Fruit fly (Drosophila melanogaster): ENCODE data around the gene zye.
A peak's percentile ranks its signal among the peaks of the same experiment; 100 is the strongest.

The zye gene

DNA sequence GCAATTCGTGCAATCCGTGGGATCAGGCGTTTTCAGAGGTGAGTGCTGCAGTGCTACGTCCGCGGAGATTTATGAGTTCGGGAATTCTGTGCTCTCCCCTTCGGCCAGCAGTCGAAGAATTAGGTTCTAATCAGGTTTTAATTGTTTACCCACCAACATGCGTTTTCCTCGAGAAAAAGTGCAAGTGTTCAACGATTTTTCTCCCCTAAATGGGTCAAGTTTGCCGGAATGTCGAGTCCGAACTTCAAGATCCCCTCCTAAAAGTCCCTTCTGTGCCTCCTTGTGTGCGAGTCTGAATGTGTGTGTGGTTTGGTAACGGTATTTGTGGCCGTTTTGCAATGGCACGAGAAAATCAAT is 36.9 kb upstream of the zye start:
- TF ChIP-seq CG12768 (GFP tag; optimal IDR thresholded peaks at IDR 0.05) (no peak), cic (GFP tag; optimal IDR thresholded peaks at IDR 0.05) (peak; percentile 15)

DNA sequence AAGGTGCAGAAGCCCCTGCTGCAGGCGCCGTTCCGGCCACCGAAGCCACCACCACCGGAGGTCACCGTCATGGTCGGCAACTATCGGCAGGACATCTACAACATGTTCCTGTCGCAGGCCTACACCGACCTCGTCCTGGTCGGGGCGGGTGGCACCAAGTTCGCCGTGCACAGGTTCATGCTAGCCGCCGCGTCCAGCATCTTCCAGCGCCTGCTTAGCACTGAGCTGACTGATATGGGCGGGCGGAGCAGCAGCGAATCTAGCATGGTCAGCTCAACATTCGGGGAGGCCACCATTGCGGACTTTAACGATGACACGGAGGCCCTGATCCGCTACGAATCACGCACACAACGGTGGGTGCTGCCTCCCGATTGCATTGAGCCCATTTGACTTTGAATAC is 33.9 kb upstream of the zye start:
- no peak for TF ChIP-seq CG1620 (GFP tag; optimal IDR thresholded peaks at IDR 0.05)
- TF ChIP-seq CG5204 (GFP tag; optimal IDR thresholded peaks at IDR 0.05): no peak
- no peak for TF ChIP-seq CG12768 (GFP tag; optimal IDR thresholded peaks at IDR 0.05)
- TF ChIP-seq pad (GFP tag; optimal IDR thresholded peaks at IDR 0.05): no peak
- TF ChIP-seq CG7101 (tag; optimal IDR thresholded peaks at IDR 0.05): no peak
- TF ChIP-seq kay (GFP tag; ENCODE audit: borderline replicate concordance): no peak
- no peak for TF ChIP-seq Mnt (GFP tag; optimal IDR thresholded peaks at IDR 0.05)
- no peak for TF ChIP-seq cnc (optimal IDR thresholded peaks at IDR 0.05)
- TF ChIP-seq toe (GFP tag; optimal IDR thresholded peaks at IDR 0.05): no peak
- no peak for TF ChIP-seq Clk (GFP tag; optimal IDR thresholded peaks at IDR 0.05)
- no peak for TF ChIP-seq cic (GFP tag; optimal IDR thresholded peaks at IDR 0.05)

DNA sequence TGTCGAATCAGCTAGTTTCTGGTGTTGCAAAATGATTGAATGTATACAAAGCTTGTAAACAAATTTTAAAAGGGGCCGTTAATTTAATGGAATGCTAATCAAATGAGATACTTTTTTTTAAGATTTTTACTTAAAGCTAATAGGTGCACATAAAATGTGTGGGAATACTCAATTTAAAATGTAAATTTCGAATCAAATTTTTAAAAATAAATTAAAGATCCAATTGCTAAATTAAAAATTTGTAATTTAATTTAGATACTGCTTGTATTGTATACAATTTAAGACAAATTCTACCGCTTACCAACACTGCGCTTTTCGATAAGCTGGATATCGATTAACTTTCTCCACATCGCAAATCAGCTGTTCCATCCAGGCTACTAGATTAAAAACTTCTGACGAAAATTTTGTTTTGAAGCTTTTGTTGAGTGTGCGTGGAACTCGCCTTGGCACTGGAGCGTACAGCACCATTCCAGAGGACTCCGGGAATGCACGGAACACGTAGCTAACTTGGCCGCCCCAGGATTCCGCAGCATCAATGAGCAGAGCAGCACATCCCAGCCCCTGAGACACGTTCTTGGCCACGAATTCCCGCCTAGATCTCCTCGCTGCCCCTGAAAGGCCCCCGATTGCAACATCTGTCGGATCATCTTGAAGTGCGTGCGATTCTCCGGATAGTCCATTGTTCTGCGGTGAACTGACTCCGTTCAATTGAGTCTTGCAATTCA is 29.2 kb upstream of the zye start, which contains the start of the genes CG5498 and fbl:
Gene CG5498, minus strand, starts transcription at position 24 of the 725 bp plus-strand sequence.
Gene fbl, plus strand, starts transcription at position 344 of the 725 bp plus-strand sequence.
- peak; percentile 37 for TF ChIP-seq cic (GFP tag; optimal IDR thresholded peaks at IDR 0.05)
- TF ChIP-seq Hr96 (GFP tag; optimal IDR thresholded peaks at IDR 0.05): peak; percentile 77
- TF ChIP-seq CG5204 (GFP tag; optimal IDR thresholded peaks at IDR 0.05): peak; percentile 83
- peak; percentile 78 for TF ChIP-seq bab1 (GFP tag; optimal IDR thresholded peaks at IDR 0.05)
- TF ChIP-seq CG1620 (GFP tag; optimal IDR thresholded peaks at IDR 0.05): peak; percentile 81
- TF ChIP-seq CG14711 (tag; optimal IDR thresholded peaks at IDR 0.05): peak; percentile 84
- peak; percentile 69 for TF ChIP-seq Mnt (GFP tag; optimal IDR thresholded peaks at IDR 0.05)
- TF ChIP-seq CG12768 (GFP tag; optimal IDR thresholded peaks at IDR 0.05): peak; percentile 75
- TF ChIP-seq Crg-1 (GFP tag; optimal IDR thresholded peaks at IDR 0.05): peak; percentile 90
- peak; percentile 87 for TF ChIP-seq CG7101 (tag; optimal IDR thresholded peaks at IDR 0.05)
- peak; percentile 85 for TF ChIP-seq CG7045 (GFP tag; optimal IDR thresholded peaks at IDR 0.05)
- peak; percentile 69 for TF ChIP-seq Clk (GFP tag; optimal IDR thresholded peaks at IDR 0.05)
- peak; percentile 76 for TF ChIP-seq pad (GFP tag; optimal IDR thresholded peaks at IDR 0.05)
- TF ChIP-seq cnc (optimal IDR thresholded peaks at IDR 0.05): peak in 1 of 2 experiments; percentile 27
- TF ChIP-seq CG11617 (GFP tag; optimal IDR thresholded peaks at IDR 0.05): peak; percentile 86
- TF ChIP-seq tj (GFP tag; optimal IDR thresholded peaks at IDR 0.05): peak; percentile 99
- TF ChIP-seq CG33017 (tag; optimal IDR thresholded peaks at IDR 0.05): peak; percentile 85
- TF ChIP-seq kay (GFP tag; ENCODE audit: borderline replicate concordance): no peak
- TF ChIP-seq ovo (GFP tag; optimal IDR thresholded peaks at IDR 0.05): peak; percentile 59
- TF ChIP-seq toe (GFP tag; optimal IDR thresholded peaks at IDR 0.05): peak; percentile 80

DNA sequence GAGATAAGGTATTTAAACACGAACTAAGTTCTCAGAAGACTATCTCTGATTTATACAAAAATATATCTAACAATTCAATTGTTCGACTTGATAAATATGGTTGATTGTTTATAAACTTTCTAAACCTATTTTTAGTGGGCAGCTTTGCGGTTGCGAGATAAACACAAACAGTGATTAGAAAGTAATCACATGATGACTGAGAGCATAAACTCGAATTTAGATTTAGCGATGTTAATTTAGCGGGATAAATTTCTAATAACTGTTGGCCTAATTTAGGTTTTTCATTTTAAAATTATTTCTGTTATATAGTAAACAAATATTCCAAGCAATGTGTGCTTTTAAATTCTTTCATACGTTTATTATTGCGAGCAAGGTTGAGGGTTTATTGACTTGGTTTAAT is 28.4 kb upstream of the zye start:
- TF ChIP-seq kay (GFP tag; ENCODE audit: borderline replicate concordance) (peak; percentile 93), bab1 (GFP tag; optimal IDR thresholded peaks at IDR 0.05) (no peak)

DNA sequence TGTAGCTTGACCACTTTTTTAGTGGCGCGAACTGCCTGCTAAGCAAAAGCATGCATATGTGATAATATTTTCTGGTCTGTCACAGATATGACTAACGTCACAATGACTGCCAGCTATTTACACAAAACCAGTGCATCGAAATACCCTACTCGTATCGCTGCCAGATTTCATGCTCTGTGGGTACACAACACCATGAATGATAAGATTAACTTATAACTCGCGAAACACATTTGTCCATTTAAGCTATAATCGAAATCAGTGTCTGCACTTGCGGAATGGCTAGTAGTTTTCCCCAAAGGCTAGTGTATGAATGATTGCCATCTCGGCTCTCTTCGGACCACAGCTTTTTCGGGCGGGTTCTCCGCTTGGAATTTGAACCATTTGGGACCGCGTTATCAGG is 28.0 kb upstream of the zye start:
- peak; percentile 51 for TF ChIP-seq cic (GFP tag; optimal IDR thresholded peaks at IDR 0.05)
- peak in 1 of 2 experiments; percentile 39 for TF ChIP-seq cnc (optimal IDR thresholded peaks at IDR 0.05)
- peak; percentile 1 for TF ChIP-seq Mnt (GFP tag; optimal IDR thresholded peaks at IDR 0.05)
- no peak for TF ChIP-seq ovo (GFP tag; optimal IDR thresholded peaks at IDR 0.05)
- peak; percentile 70 for TF ChIP-seq tj (GFP tag; optimal IDR thresholded peaks at IDR 0.05)
- peak; percentile 85 for TF ChIP-seq kay (GFP tag; ENCODE audit: borderline replicate concordance)
- no peak for TF ChIP-seq Hr96 (GFP tag; optimal IDR thresholded peaks at IDR 0.05)
- peak; percentile 15 for TF ChIP-seq CG7045 (GFP tag; optimal IDR thresholded peaks at IDR 0.05)
- TF ChIP-seq toe (GFP tag; optimal IDR thresholded peaks at IDR 0.05): no peak
- no peak for TF ChIP-seq CG14711 (tag; optimal IDR thresholded peaks at IDR 0.05)

DNA sequence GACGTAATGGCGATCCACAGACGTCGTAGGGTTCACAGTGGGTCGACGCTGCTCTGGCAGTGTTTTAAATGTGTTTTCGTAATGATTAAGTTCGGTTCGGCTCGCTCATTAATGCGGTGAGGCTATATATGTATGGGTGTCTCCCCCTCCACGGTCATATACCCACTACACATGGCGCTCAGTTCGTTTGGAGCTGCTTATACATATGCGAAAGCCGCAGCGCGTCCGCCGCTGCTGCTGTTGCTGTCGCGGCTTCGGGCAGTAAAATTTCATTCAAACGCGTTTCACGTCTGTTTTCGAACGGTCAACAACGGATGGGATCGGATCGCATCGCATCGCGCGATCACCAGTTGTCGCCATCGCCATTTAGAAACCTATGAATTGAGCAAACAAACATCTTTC is 27.4 kb upstream of the zye start:
- TF ChIP-seq CG33017 (tag; optimal IDR thresholded peaks at IDR 0.05): no peak
- peak; percentile 11 for TF ChIP-seq tj (GFP tag; optimal IDR thresholded peaks at IDR 0.05)
- peak; percentile 76 for TF ChIP-seq Mnt (GFP tag; optimal IDR thresholded peaks at IDR 0.05)
- peak; percentile 91 for TF ChIP-seq cic (GFP tag; optimal IDR thresholded peaks at IDR 0.05)
- peak; percentile 57 for TF ChIP-seq CG12768 (GFP tag; optimal IDR thresholded peaks at IDR 0.05)
- peak; percentile 19 for TF ChIP-seq CG7045 (GFP tag; optimal IDR thresholded peaks at IDR 0.05)
- TF ChIP-seq Hr96 (GFP tag; optimal IDR thresholded peaks at IDR 0.05): peak; percentile 46
- no peak for TF ChIP-seq CG7101 (tag; optimal IDR thresholded peaks at IDR 0.05)
- TF ChIP-seq CG11617 (GFP tag; optimal IDR thresholded peaks at IDR 0.05): no peak
- TF ChIP-seq ovo (GFP tag; optimal IDR thresholded peaks at IDR 0.05): peak; percentile 30
- TF ChIP-seq pad (GFP tag; optimal IDR thresholded peaks at IDR 0.05): peak; percentile 93
- TF ChIP-seq Clk (GFP tag; optimal IDR thresholded peaks at IDR 0.05): peak; percentile 3

All from whole organism, adult.